Fruit fly (Drosophila melanogaster) S2 (cell line): ENCODE results near the gene comt.

Experiments
- CG8478 ChIP-seq: fragments of >200 bp; optimal IDR thresholded peaks from 2 replicates; lab custom pipeline; 2018
- CTCF ChIP-seq, 2 experiments: fragments of >200 bp; optimal IDR thresholded peaks; 2 replicates each; lab custom pipeline; 2018

DNA sequence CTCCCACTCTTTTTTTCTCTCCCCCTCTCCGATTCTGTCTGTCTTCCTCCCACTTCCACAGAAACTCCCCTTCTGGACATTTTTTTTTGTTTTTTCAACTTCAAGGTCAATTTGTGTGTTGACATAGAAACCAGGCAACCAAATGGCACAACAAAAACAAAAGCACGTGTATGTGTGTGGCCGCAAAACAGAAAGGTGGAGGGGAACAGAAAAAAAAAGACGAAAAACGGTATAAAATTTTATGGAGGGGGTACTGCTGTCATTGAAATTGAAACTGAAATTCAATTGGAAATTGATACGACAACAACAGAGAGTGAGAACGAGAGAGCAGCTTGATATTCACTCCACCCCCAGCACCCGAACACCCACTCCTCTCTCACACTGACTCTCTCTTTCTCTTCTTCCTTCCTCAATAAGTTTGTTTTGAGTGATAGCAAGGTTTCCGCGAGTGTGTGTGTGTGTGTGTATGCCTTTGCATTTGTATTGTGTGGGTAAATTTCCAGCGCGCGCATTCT is 19.7 kb downstream of the comt start:
- no peak for TF ChIP-seq CTCF (optimal IDR thresholded peaks at IDR 0.05; lab: Kevin White, UChicago)
- TF ChIP-seq CG8478 (lab: Kevin White, UChicago) = no peak
